Worm (Caenorhabditis elegans) whole organism, L4 larva: ENCODE results near the gene sor-1.

Source experiments
- F10B5.3 ChIP-seq: sonication (generic microtip); optimal IDR thresholded peaks from 2 replicates; lab custom pipeline; 2016; ENCODE audit warnings: mild to moderate bottlenecking, missing genetic modification characterization, missing compliant biosample characterization
- F44E2.7 ChIP-seq: fragments of 200-800 bp; sonication (Bioruptor generic); IDR thresholded peaks from 2 replicates; pipeline ENCODE4 v2.1.2; 2022; ENCODE audit warnings: missing genetic modification characterization, missing compliant biosample characterization
- T20F7.1 ChIP-seq: fragments of 200-800 bp; sonication (Bioruptor generic); optimal IDR thresholded peaks from 2 replicates; lab custom pipeline; 2018; ENCODE audit warnings: mild to moderate bottlenecking, missing genetic modification characterization, missing compliant biosample characterization
- Y105C5A.15 ChIP-seq: fragments of 200-800 bp; sonication (Bioruptor generic); IDR thresholded peaks from 2 replicates; pipeline ENCODE4 v1.3.6; 2022; ENCODE audit warnings: missing genetic modification characterization, missing compliant biosample characterization
- aha-1 ChIP-seq: fragments of 150-350 bp; peaks from one replicate; lab custom pipeline; 2014; ENCODE audit warnings: missing biosample characterization, missing genetic modification characterization
- ceh-20 ChIP-seq: fragments of 200-800 bp; sonication (Bioruptor generic); IDR thresholded peaks from 2 replicates; pipeline ENCODE4 v1.3.6; 2022; ENCODE audit warnings: missing genetic modification reagents, missing genetic modification characterization, missing compliant biosample characterization
- ceh-28 ChIP-seq: fragments of 150-350 bp; optimal IDR thresholded peaks from 2 replicates; lab custom pipeline; 2014; ENCODE audit warnings: missing biosample characterization, missing genetic modification reagents, missing genetic modification characterization
- ceh-32 ChIP-seq: sonication (generic microtip); optimal IDR thresholded peaks from 2 replicates; lab custom pipeline; 2016; ENCODE audit warnings: mild to moderate bottlenecking, missing genetic modification characterization, missing compliant biosample characterization; ENCODE audit not compliant: poor library complexity
- ceh-44 ChIP-seq: fragments of 200-800 bp; sonication (Bioruptor generic); IDR thresholded peaks from 2 replicates; pipeline ENCODE4 v1.3.6; 2022; ENCODE audit warnings: missing genetic modification reagents, missing genetic modification characterization, missing compliant biosample characterization
- ctbp-1 ChIP-seq: fragments of 200-800 bp; sonication (Bioruptor generic); IDR thresholded peaks from 2 replicates; pipeline ENCODE4 v1.3.6; 2022; ENCODE audit warnings: missing genetic modification reagents, missing genetic modification characterization, missing compliant biosample characterization
- daf-19 ChIP-seq: fragments of 200-800 bp; sonication (Bioruptor generic); conservative IDR thresholded peaks from 2 replicates; pipeline ENCODE4 v1.3.6; 2022; ENCODE audit warnings: missing genetic modification characterization, missing compliant biosample characterization
- dmd-6 ChIP-seq: fragments of 200-800 bp; sonication (Bioruptor generic); IDR thresholded peaks from 2 replicates; pipeline ENCODE4 v1.3.6; 2022; ENCODE audit warnings: missing genetic modification reagents, missing genetic modification characterization, missing compliant biosample characterization
- dmd-9 ChIP-seq: fragments of 200-800 bp; sonication (Bioruptor generic); IDR thresholded peaks from 2 replicates; pipeline ENCODE4 v1.3.6; 2022; ENCODE audit warnings: missing genetic modification reagents, missing genetic modification characterization, missing compliant biosample characterization
- egl-27 ChIP-seq: sonication (generic microtip); optimal IDR thresholded peaks from 3 replicates; lab custom pipeline; 2017; ENCODE audit warnings: missing biosample characterization, missing genetic modification reagents, missing genetic modification characterization
- fkh-10 ChIP-seq: fragments of 150-350 bp; optimal IDR thresholded peaks from 2 replicates; lab custom pipeline; 2014; ENCODE audit warnings: missing biosample characterization, missing genetic modification reagents, missing genetic modification characterization
- hmg-1.1 ChIP-seq: fragments of 200-800 bp; sonication (Bioruptor generic); IDR thresholded peaks from 2 replicates; pipeline ENCODE4 v1.3.6; 2022; ENCODE audit warnings: missing genetic modification reagents, missing genetic modification characterization, missing compliant biosample characterization
- lin-1 ChIP-seq: fragments of 200-800 bp; sonication (Bioruptor generic); IDR thresholded peaks from 2 replicates; pipeline ENCODE4 v1.3.6; 2022; ENCODE audit warnings: missing genetic modification reagents, missing genetic modification characterization, missing compliant biosample characterization
- lir-3 ChIP-seq: sonication (generic microtip); optimal IDR thresholded peaks from 2 replicates; lab custom pipeline; 2016; ENCODE audit warnings: mild to moderate bottlenecking, missing genetic modification characterization, missing compliant biosample characterization
- lsy-2 ChIP-seq, 2 experiments: fragments of 150-350 bp in 1 of 2; sonication (generic microtip) in 1 of 2; optimal IDR thresholded peaks; 2 replicates each; lab custom pipeline; 2014 to 2017; ENCODE audit warnings: missing biosample characterization in 2 of 2, missing genetic modification characterization in 2 of 2
- mdl-1 ChIP-seq, 2 experiments: fragments of 150-350 bp in 1 of 2; sonication (generic microtip) in 1 of 2; optimal IDR thresholded peaks; 2 replicates each; lab custom pipeline; 2014 to 2017; ENCODE audit warnings: missing biosample characterization in 2 of 2, missing genetic modification characterization in 2 of 2
- mdt-29 ChIP-seq: fragments of 200-800 bp; sonication (Bioruptor generic); IDR thresholded peaks from 2 replicates; pipeline ENCODE4 v1.3.6; 2022; ENCODE audit warnings: missing genetic modification reagents, missing genetic modification characterization, missing compliant biosample characterization
- mep-1 ChIP-seq: fragments of 150-350 bp; sonication (generic microtip); optimal IDR thresholded peaks from 3 replicates; lab custom pipeline; 2014; ENCODE audit warnings: missing biosample characterization, missing genetic modification characterization
- mes-2 ChIP-seq: sonication (generic microtip); optimal IDR thresholded peaks from 2 replicates; lab custom pipeline; 2016; ENCODE audit warnings: missing genotype, mild to moderate bottlenecking, missing genetic modification characterization, missing compliant biosample characterization; ENCODE audit not compliant: poor library complexity, severe bottlenecking
- nhr-10 ChIP-seq: fragments of 150-350 bp; optimal IDR thresholded peaks from 2 replicates; lab custom pipeline; 2014; ENCODE audit warnings: missing biosample characterization, missing genetic modification characterization
- nhr-11 ChIP-seq: fragments of 150-350 bp; optimal IDR thresholded peaks from 2 replicates; lab custom pipeline; 2014; ENCODE audit warnings: missing biosample characterization, missing genetic modification characterization
- nhr-111 ChIP-seq: fragments of 200-800 bp; sonication (Bioruptor generic); optimal IDR thresholded peaks from 2 replicates; lab custom pipeline; 2018; ENCODE audit warnings: mild to moderate bottlenecking, missing genetic modification characterization, missing compliant biosample characterization
- nhr-237 ChIP-seq: sonication (generic microtip); optimal IDR thresholded peaks from 2 replicates; lab custom pipeline; 2017; ENCODE audit warnings: missing biosample characterization, missing genetic modification characterization
- nhr-25 ChIP-seq: sonication (generic microtip); optimal IDR thresholded peaks from 2 replicates; lab custom pipeline; 2017; ENCODE audit warnings: missing genetic modification characterization, mild to moderate bottlenecking, missing compliant biosample characterization, antibody characterized with exemption, moderate library complexity, borderline replicate concordance; ENCODE audit not compliant: insufficient read depth
- nhr-28 ChIP-seq: fragments of 150-350 bp; optimal IDR thresholded peaks from 2 replicates; lab custom pipeline; 2014; ENCODE audit warnings: missing biosample characterization, missing genetic modification characterization
- nhr-42 ChIP-seq: fragments of 200-800 bp; sonication (Bioruptor generic); IDR thresholded peaks from 2 replicates; pipeline ENCODE4 v1.3.6; 2022; ENCODE audit warnings: missing genetic modification characterization, missing compliant biosample characterization
- nhr-6 ChIP-seq: fragments of 150-350 bp; optimal IDR thresholded peaks from 2 replicates; lab custom pipeline; 2014; ENCODE audit warnings: missing biosample characterization, missing genetic modification characterization
- nhr-76 ChIP-seq: fragments of 150-350 bp; optimal IDR thresholded peaks from 2 replicates; lab custom pipeline; 2014; ENCODE audit warnings: missing biosample characterization, missing genetic modification characterization
- nhr-77 ChIP-seq: fragments of 150-350 bp; optimal IDR thresholded peaks from 2 replicates; lab custom pipeline; 2014; ENCODE audit warnings: missing biosample characterization, missing genetic modification characterization
- php-3 ChIP-seq: fragments of 200-800 bp; sonication (Bioruptor generic); IDR thresholded peaks from 2 replicates; pipeline ENCODE4 v1.3.6; 2022; ENCODE audit warnings: missing genetic modification reagents, missing genetic modification characterization, missing compliant biosample characterization
- saeg-2 ChIP-seq: fragments of 200-800 bp; sonication (Bioruptor generic); IDR thresholded peaks from 2 replicates; pipeline ENCODE4 v1.3.6; 2022; ENCODE audit warnings: missing genetic modification reagents, missing genetic modification characterization, missing compliant biosample characterization
- skn-1 ChIP-seq: fragments of 150-350 bp; optimal IDR thresholded peaks from 2 replicates; lab custom pipeline; 2014; ENCODE audit warnings: missing biosample characterization, missing genetic modification characterization
- snpc-1.2 ChIP-seq: fragments of 200-800 bp; sonication (Bioruptor generic); IDR thresholded peaks from 2 replicates; pipeline ENCODE4 v1.3.6; 2022; ENCODE audit warnings: missing genetic modification reagents, missing genetic modification characterization, missing compliant biosample characterization
- spr-3 ChIP-seq: fragments of 200-800 bp; sonication (Bioruptor generic); optimal IDR thresholded peaks from 2 replicates; lab custom pipeline; 2018; ENCODE audit warnings: mild to moderate bottlenecking, missing genetic modification characterization, missing compliant biosample characterization
- unc-39 ChIP-seq: sonication (generic microtip); optimal IDR thresholded peaks from 2 replicates; lab custom pipeline; 2017; ENCODE audit warnings: missing biosample characterization, missing genetic modification characterization
- unc-62 ChIP-seq, 3 experiments: fragments of 150-350 bp in 1 of 3; sonication (generic microtip); optimal IDR thresholded peaks in 2 of 3; peaks in 1 of 3; 1 replicate in 1 of 3; 2 replicates in 2 of 3; lab custom pipeline; 2014 to 2017; ENCODE audit warnings: missing biosample characterization in 3 of 3, missing genetic modification characterization in 3 of 3, missing genetic modification reagents in 3 of 3, missing genotype in 1 of 3
- zag-1 ChIP-seq: fragments of 150-350 bp; optimal IDR thresholded peaks from 2 replicates; lab custom pipeline; 2014; ENCODE audit warnings: missing biosample characterization, missing genetic modification characterization
- zfp-3 ChIP-seq: fragments of 200-800 bp; sonication (Bioruptor generic); conservative IDR thresholded peaks from 2 replicates; pipeline ENCODE4 v1.3.6; 2022; ENCODE audit warnings: missing genetic modification reagents, missing genetic modification characterization, missing compliant biosample characterization
- zip-11 ChIP-seq: fragments of 200-800 bp; sonication (Bioruptor generic); IDR thresholded peaks from 2 replicates; pipeline ENCODE4 v1.3.6; 2022; ENCODE audit warnings: missing genetic modification characterization, missing compliant biosample characterization
- zip-2 ChIP-seq: fragments of 150-350 bp; optimal IDR thresholded peaks from 2 replicates; lab custom pipeline; 2014; ENCODE audit warnings: missing biosample characterization, missing genetic modification characterization
- ztf-7 ChIP-seq: fragments of 150-350 bp; optimal IDR thresholded peaks from 2 replicates; lab custom pipeline; 2014; ENCODE audit warnings: missing biosample characterization, missing genetic modification characterization

sor-1 gene

ce11 chrIII:8370846-8371257 lies 47.1 kb upstream of the sor-1 start (continued):
- TF ChIP-seq zfp-3 (GFP tag; lab: Robert Waterston, UW) (no peak), fkh-10 (no peak), nhr-6 (peak; percentile 44), mdl-1 (tag; optimal IDR thresholded peaks at IDR 0.05; lab: Kevin White, UChicago) (peak; percentile 17 to 88), T20F7.1 (no peak), skn-1 (tag; lab: Kevin White, UChicago) (no peak), nhr-28 (tag; lab: Kevin White, UChicago) (peak; percentile 53), mep-1 (peak; percentile 55), daf-19 (GFP tag; lab: Robert Waterston, UW) (no peak), nhr-10 (tag; lab: Kevin White, UChicago) (no peak), nhr-11 (tag; lab: Kevin White, UChicago) (no peak), ceh-28 (no peak), hmg-1.1 (0 out of 2 replicates have a peak, but pooled peaks have one; percentile 14), dmd-9 (no peak), unc-39 (no peak), mdt-29 (no peak), lin-1 (GFP tag; lab: Robert Waterston, UW) (no peak), saeg-2 (GFP tag; lab: Robert Waterston, UW) (no peak), Y105C5A.15 (GFP tag; lab: Robert Waterston, UW) (no peak), nhr-76 (tag; lab: Kevin White, UChicago) (no peak), snpc-1.2 (no peak), dmd-6 (GFP tag; lab: Robert Waterston, UW) (peak; percentile 57; the same call in 1 of the 2 replicates), ceh-44 (GFP tag; lab: Robert Waterston, UW) (no peak), zip-11 (no peak), nhr-77 (peak; percentile 6), lsy-2 (tag; optimal IDR thresholded peaks at IDR 0.05; lab: Kevin White, UChicago) (peak in 1 of 2 experiments; percentile 37), mes-2 (peak; percentile 20), nhr-237 (tag; lab: Kevin White, UChicago) (no peak)
- TF ChIP-seq, all 104 proteins: peak for 17

DNA sequence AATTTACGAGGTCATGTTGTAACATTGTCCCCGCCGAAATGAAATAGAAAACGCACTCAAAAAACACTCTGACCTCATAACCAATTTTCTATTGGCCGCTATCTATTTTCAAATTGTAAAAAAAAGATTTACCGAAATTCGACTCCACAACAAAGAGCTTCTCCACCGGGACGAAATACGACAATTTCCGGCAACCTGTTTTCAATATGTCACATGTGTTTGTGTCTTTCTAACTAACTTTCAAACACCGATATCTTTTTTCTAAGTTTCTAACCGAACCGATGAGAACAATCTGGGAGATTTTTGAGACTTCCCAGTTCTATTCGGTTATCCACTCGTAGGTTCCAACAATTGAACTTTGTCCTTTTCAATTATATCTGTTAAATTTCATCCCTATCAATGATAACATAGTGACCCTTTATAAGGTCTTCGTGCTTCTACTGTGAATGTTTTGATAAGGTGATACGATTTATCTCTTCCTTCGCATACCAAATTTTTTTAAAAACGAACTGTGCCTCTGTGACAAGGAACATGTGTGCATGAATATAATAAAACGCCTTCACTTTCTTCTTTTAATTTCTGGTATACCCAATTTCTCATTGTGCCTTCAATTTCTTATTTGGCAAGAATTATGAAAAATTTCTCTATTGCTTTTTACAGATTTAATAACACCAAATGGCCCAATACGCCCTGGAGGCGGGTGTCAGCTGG lies 46.2 kb upstream of the sor-1 start, which contains the start of gene lmbr-1:
TSS of gene lmbr-1 (plus strand) at position 661 of the 711 bp plus-strand sequence.
- TF ChIP-seq aha-1 (peak; percentile 65), zip-2 (tag; lab: Kevin White, UChicago) (no peak)

- no peak for TF ChIP-seq nhr-42 (GFP tag; lab: Robert Waterston, UW)
- TF ChIP-seq mep-1, result peak; percentile 2
- TF ChIP-seq spr-3 (GFP tag; lab: Kevin White, UChicago), result no peak
- TF ChIP-seq ceh-44 (GFP tag; lab: Robert Waterston, UW), result no peak
- TF ChIP-seq lir-3 (tag; lab: Kevin White, UChicago), result no peak
- no peak for TF ChIP-seq ceh-32
- no peak for TF ChIP-seq egl-27 (tag; lab: Kevin White, UChicago)
- no peak for TF ChIP-seq ztf-7
- no peak for TF ChIP-seq F44E2.7 (GFP tag; lab: Robert Waterston, UW)
- TF ChIP-seq T20F7.1, result peak; percentile 39
- TF ChIP-seq, all 104 proteins: peak for 2
Observed at ce11 chrIII:8375000-8375399, 43.0 kb upstream of the sor-1 start, which contains the start of gene met-2. Gene met-2, plus strand, starts transcription at chrIII:8375300.

ce11 chrIII:8380645-8381044 lies 37.3 kb upstream of the sor-1 start, which contains the start of gene R05D3.12:
Gene R05D3.12, plus strand, starts transcription at chrIII:8380945.
- no peak for TF ChIP-seq unc-62 (GFP tag; optimal IDR thresholded peaks at IDR 0.05 in 1 of 2; lab: Kevin White, UChicago)
- TF ChIP-seq unc-62 (tag; optimal IDR thresholded peaks at IDR 0.05; lab: Kevin White, UChicago), result no peak
- TF ChIP-seq nhr-6, result no peak
- TF ChIP-seq zip-11, result no peak
- no peak for TF ChIP-seq zag-1
- TF ChIP-seq ctbp-1 (GFP tag; lab: Robert Waterston, UW), result no peak
- TF ChIP-seq php-3, result no peak
- TF ChIP-seq ceh-20 (GFP tag; lab: Robert Waterston, UW), result no peak
- TF ChIP-seq nhr-25 (tag; lab: Kevin White, UChicago), result no peak
- TF ChIP-seq nhr-237 (tag; lab: Kevin White, UChicago), result no peak
- no peak for TF ChIP-seq nhr-111
- TF ChIP-seq F10B5.3 (tag; lab: Kevin White, UChicago), result no peak
- no peak for TF ChIP-seq lin-1 (GFP tag; lab: Robert Waterston, UW)
- TF ChIP-seq, all 104 proteins: peak for 0
